Fruit fly (Drosophila melanogaster) whole organism, adult: ENCODE data around the gene Jon65Aii.

Experiments used
- CG11617 ChIP-seq: fragments of 200-800 bp; sonication (Bioruptor generic); optimal IDR thresholded peaks from 2 replicates; lab custom pipeline; 2017; ENCODE audit warnings: mild to moderate bottlenecking, missing biosample characterization, missing genetic modification reagents, missing genetic modification characterization
- CG12768 ChIP-seq: fragments of 200-800 bp; sonication (Bioruptor generic); optimal IDR thresholded peaks from 2 replicates; lab custom pipeline; 2017; ENCODE audit warnings: missing biosample characterization, missing genetic modification characterization, mild to moderate bottlenecking, moderate library complexity, missing genetic modification reagents
- CG14711 ChIP-seq: fragments of 200-800 bp; sonication (Bioruptor generic); optimal IDR thresholded peaks from 2 replicates; lab custom pipeline; 2018; ENCODE audit warnings: missing biosample characterization, mild to moderate bottlenecking, missing genetic modification characterization, moderate library complexity
- CG5204 ChIP-seq: fragments of 200-800 bp; sonication (Bioruptor generic); optimal IDR thresholded peaks from 2 replicates; lab custom pipeline; 2016; ENCODE audit warnings: missing biosample characterization, missing genetic modification characterization
- CG7045 ChIP-seq: fragments of 200-800 bp; sonication (Bioruptor generic); optimal IDR thresholded peaks from 2 replicates; lab custom pipeline; 2017; ENCODE audit warnings: missing biosample characterization, mild to moderate bottlenecking, missing genetic modification characterization
- CG7101 ChIP-seq: fragments of 200-800 bp; sonication (Bioruptor generic); optimal IDR thresholded peaks from 2 replicates; lab custom pipeline; 2018; ENCODE audit warnings: missing biosample characterization, mild to moderate bottlenecking, missing genetic modification characterization, moderate library complexity
- Clk ChIP-seq: fragments of 200-800 bp; sonication (Bioruptor generic); optimal IDR thresholded peaks from 2 replicates; lab custom pipeline; 2017; ENCODE audit warnings: missing biosample characterization, missing genetic modification characterization
- Crg-1 ChIP-seq: fragments of 200-800 bp; sonication (Bioruptor generic); optimal IDR thresholded peaks from 2 replicates; lab custom pipeline; 2016; ENCODE audit warnings: missing biosample characterization, missing genetic modification characterization
- cnc ChIP-seq, 2 experiments: fragments of >200 bp; optimal IDR thresholded peaks; 2 replicates each; lab custom pipeline; 2017
- kay ChIP-seq: fragments of 200-800 bp; sonication (Bioruptor generic); peaks from one replicate; lab custom pipeline; 2016; ENCODE audit warnings: missing biosample characterization, missing genetic modification characterization, borderline replicate concordance
- toe ChIP-seq: fragments of 200-800 bp; sonication (Bioruptor generic); optimal IDR thresholded peaks from 2 replicates; lab custom pipeline; 2016; ENCODE audit warnings: missing biosample characterization, missing genetic modification characterization

DNA sequence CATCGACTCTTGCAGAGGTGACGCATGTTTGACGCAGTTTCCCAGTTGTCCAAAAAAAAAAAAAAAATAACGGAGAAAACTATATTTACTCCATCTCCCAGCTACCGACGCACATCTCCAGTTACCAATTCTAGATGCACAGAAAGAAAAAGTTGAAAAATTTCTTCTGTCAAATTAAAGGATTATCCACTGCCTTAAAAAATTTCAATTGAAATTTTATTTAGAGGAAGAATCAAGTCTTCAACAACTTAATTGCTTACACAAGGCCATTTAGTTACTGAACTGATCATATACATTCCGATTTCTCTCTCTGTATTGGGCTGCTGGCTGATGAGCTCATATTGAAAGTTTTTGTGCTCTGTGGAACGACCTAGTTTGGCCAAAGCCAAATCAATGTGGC lies 33.9 kb downstream of the Jon65Aii start:
- TF ChIP-seq kay (GFP tag; lab: Kevin White, UChicago) = no peak
- no peak for TF ChIP-seq CG12768 (GFP tag; lab: Kevin White, UChicago)
- TF ChIP-seq CG5204 = no peak
- TF ChIP-seq CG14711 = no peak
- TF ChIP-seq Clk (GFP tag; lab: Kevin White, UChicago) = no peak
- no peak for TF ChIP-seq Crg-1 (GFP tag; lab: Kevin White, UChicago)
- no peak for TF ChIP-seq CG7045 (GFP tag; lab: Kevin White, UChicago)
- TF ChIP-seq cnc (optimal IDR thresholded peaks at IDR 0.05; lab: Kevin White, UChicago) = no peak
- no peak for TF ChIP-seq CG7101 (tag; lab: Kevin White, UChicago)
- no peak for TF ChIP-seq CG11617 (GFP tag; lab: Kevin White, UChicago)
- no peak for TF ChIP-seq toe (GFP tag; lab: Kevin White, UChicago)
